Worm (Caenorhabditis elegans) whole organism, L3 larva: ENCODE results near the gene R144.10.

ENCODE experiments used
- ZK546.5 ChIP-seq: sonication (generic microtip); optimal IDR thresholded peaks from 2 replicates; lab custom pipeline; 2017; ENCODE audit warnings: missing biosample characterization, missing genetic modification characterization
- aly-2 ChIP-seq: fragments of 150-350 bp; optimal IDR thresholded peaks from 2 replicates; lab custom pipeline; 2014; ENCODE audit warnings: missing biosample characterization, missing genetic modification characterization
- ama-1 ChIP-seq: fragments of 150-350 bp; optimal IDR thresholded peaks from 2 replicates; lab custom pipeline; 2018
- ceh-28 ChIP-seq: fragments of 150-350 bp; optimal IDR thresholded peaks from 2 replicates; lab custom pipeline; 2014; ENCODE audit warnings: missing biosample characterization, missing genetic modification reagents, missing genetic modification characterization
- ceh-82 ChIP-seq: fragments of 150-350 bp; optimal IDR thresholded peaks from 2 replicates; lab custom pipeline; 2014; ENCODE audit warnings: missing biosample characterization, missing genetic modification characterization
- egl-27 ChIP-seq: sonication (generic microtip); optimal IDR thresholded peaks from 4 replicates; lab custom pipeline; 2017; ENCODE audit warnings: missing biosample characterization, missing genetic modification reagents, missing genetic modification characterization
- egl-5 ChIP-seq: fragments of 150-350 bp; optimal IDR thresholded peaks from 2 replicates; lab custom pipeline; 2017; ENCODE audit warnings: missing biosample characterization, missing genetic modification reagents, missing genetic modification characterization, inconsistent platforms
- elt-1 ChIP-seq: fragments of 150-350 bp; optimal IDR thresholded peaks from 2 replicates; lab custom pipeline; 2014; ENCODE audit warnings: missing biosample characterization, missing genetic modification characterization
- elt-2 ChIP-seq: sonication (generic microtip); optimal IDR thresholded peaks from 2 replicates; lab custom pipeline; 2016; ENCODE audit warnings: missing genetic modification reagents, mild to moderate bottlenecking, missing genetic modification characterization, missing compliant biosample characterization
- elt-3 ChIP-seq, 3 experiments: fragments of 150-350 bp in 1 of 3; sonication (generic microtip) in 2 of 3; optimal IDR thresholded peaks; 2 replicates in 2 of 3; 4 replicates in 1 of 3; lab custom pipeline; 2014 to 2017; ENCODE audit warnings: missing biosample characterization in 3 of 3, missing genetic modification characterization in 3 of 3
- eor-1 ChIP-seq, 2 experiments: fragments of 150-350 bp; optimal IDR thresholded peaks; 2 replicates each; lab custom pipeline; 2014 to 2018; ENCODE audit warnings: missing biosample characterization in 2 of 2, missing genetic modification characterization in 2 of 2
- hmg-11 ChIP-seq: sonication (generic microtip); optimal IDR thresholded peaks from 2 replicates; lab custom pipeline; 2016; ENCODE audit warnings: missing genetic modification characterization, missing compliant biosample characterization
- lin-15B ChIP-seq: fragments of 150-350 bp; optimal IDR thresholded peaks from 2 replicates; lab custom pipeline; 2014; ENCODE audit warnings: missing biosample characterization, missing genetic modification characterization
- lin-39 ChIP-seq: fragments of 150-350 bp; optimal IDR thresholded peaks from 2 replicates; lab custom pipeline; 2018; ENCODE audit warnings: missing biosample characterization, missing genetic modification reagents, missing genetic modification characterization
- lsy-12 ChIP-seq: sonication (generic microtip); optimal IDR thresholded peaks from 2 replicates; lab custom pipeline; 2016; ENCODE audit warnings: mild to moderate bottlenecking, missing genetic modification characterization, missing compliant biosample characterization
- mdl-1 ChIP-seq: fragments of 150-350 bp; optimal IDR thresholded peaks from 2 replicates; lab custom pipeline; 2014; ENCODE audit warnings: missing biosample characterization, missing genetic modification characterization
- mml-1 ChIP-seq: fragments of 150-350 bp; sonication (generic microtip); optimal IDR thresholded peaks from 3 replicates; lab custom pipeline; 2014; ENCODE audit warnings: missing biosample characterization, missing genetic modification characterization
- nfya-1 ChIP-seq: sonication (generic microtip); optimal IDR thresholded peaks from 2 replicates; lab custom pipeline; 2017; ENCODE audit warnings: missing genetic modification characterization, mild to moderate bottlenecking, missing compliant biosample characterization, antibody characterized with exemption, moderate library complexity; ENCODE audit not compliant: insufficient read depth
- nhr-11 ChIP-seq: fragments of 150-350 bp; optimal IDR thresholded peaks from 2 replicates; lab custom pipeline; 2014; ENCODE audit warnings: missing biosample characterization, missing genetic modification characterization
- nhr-12 ChIP-seq: fragments of 150-350 bp; optimal IDR thresholded peaks from 2 replicates; lab custom pipeline; 2014; ENCODE audit warnings: missing biosample characterization, missing genetic modification characterization
- nhr-23 ChIP-seq: fragments of 150-350 bp; optimal IDR thresholded peaks from 2 replicates; lab custom pipeline; 2014; ENCODE audit warnings: missing biosample characterization, missing genetic modification reagents, missing genetic modification characterization
- nhr-28 ChIP-seq: fragments of 150-350 bp; optimal IDR thresholded peaks from 2 replicates; lab custom pipeline; 2014; ENCODE audit warnings: missing biosample characterization, missing genetic modification characterization
- nhr-67 ChIP-seq: fragments of 150-350 bp; optimal IDR thresholded peaks from 2 replicates; lab custom pipeline; 2014; ENCODE audit warnings: missing biosample characterization, missing genetic modification characterization
- nhr-76 ChIP-seq: fragments of 150-350 bp; sonication (generic microtip); optimal IDR thresholded peaks from 5 replicates; lab custom pipeline; 2014; ENCODE audit warnings: missing biosample characterization, missing genetic modification characterization
- nhr-77 ChIP-seq: fragments of 150-350 bp; optimal IDR thresholded peaks from 2 replicates; lab custom pipeline; 2014; ENCODE audit warnings: missing biosample characterization, missing genetic modification characterization
- pha-4 ChIP-seq: fragments of 150-350 bp; optimal IDR thresholded peaks from 2 replicates; lab custom pipeline; 2014; ENCODE audit warnings: missing biosample characterization, missing genetic modification reagents, missing genetic modification characterization
- sea-2 ChIP-seq: fragments of 150-350 bp; sonication (generic microtip); optimal IDR thresholded peaks from 4 replicates; lab custom pipeline; 2014; ENCODE audit warnings: missing biosample characterization, missing genetic modification reagents, missing genetic modification characterization
- skn-1 ChIP-seq: fragments of 150-350 bp; optimal IDR thresholded peaks from 2 replicates; lab custom pipeline; 2014; ENCODE audit warnings: missing biosample characterization, missing genetic modification characterization
- snpc-4 ChIP-seq: fragments of 150-350 bp; optimal IDR thresholded peaks from 2 replicates; lab custom pipeline; 2014; ENCODE audit warnings: missing biosample characterization, missing genetic modification characterization
- unc-39 ChIP-seq: sonication (generic microtip); optimal IDR thresholded peaks from 4 replicates; lab custom pipeline; 2017; ENCODE audit warnings: missing biosample characterization, missing genetic modification characterization
- unc-62 ChIP-seq: fragments of 150-350 bp; sonication (generic microtip); optimal IDR thresholded peaks from 4 replicates; lab custom pipeline; 2014; ENCODE audit warnings: missing biosample characterization, missing genetic modification reagents, missing genetic modification characterization
- zag-1 ChIP-seq: fragments of 150-350 bp; optimal IDR thresholded peaks from 2 replicates; lab custom pipeline; 2014; ENCODE audit warnings: missing biosample characterization, missing genetic modification characterization
- ztf-4 ChIP-seq: fragments of 150-350 bp; optimal IDR thresholded peaks from 2 replicates; lab custom pipeline; 2014; ENCODE audit warnings: missing biosample characterization, missing genetic modification characterization

Gene R144.10

DNA sequence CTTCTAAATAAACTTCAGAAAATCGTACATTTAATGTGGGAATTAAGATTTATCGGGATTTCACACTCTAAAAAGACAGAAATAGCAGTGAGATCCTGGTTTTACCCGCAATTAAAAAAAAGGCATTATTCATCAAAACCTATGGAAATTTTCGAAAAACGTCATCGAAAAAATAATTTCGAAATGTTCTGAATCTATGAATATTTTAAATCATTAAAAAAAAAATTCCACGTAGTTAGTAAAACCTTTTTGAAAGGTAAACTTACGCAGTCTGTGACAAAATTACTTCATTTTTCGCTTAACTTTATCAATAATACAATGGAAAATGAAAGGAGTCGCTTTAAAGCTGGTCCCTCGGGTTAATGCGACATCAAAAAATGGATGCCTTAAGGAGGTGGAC, 45.6 kb downstream of the R144.10 start, which contains the start of gene C26E6.1:
C26E6.1 (plus strand) TSS at position 301 of the 400 bp plus-strand sequence.
- TF ChIP-seq ceh-28 (tag; lab: Kevin White, UChicago) (no peak), nhr-77 (tag; lab: Kevin White, UChicago) (no peak), sea-2 (no peak), lin-15B (no peak), aly-2 (tag; lab: Kevin White, UChicago) (no peak), pha-4 (tag; lab: Kevin White, UChicago) (no peak), lin-39 (tag; lab: Kevin White, UChicago) (no peak), hmg-11 (tag; lab: Kevin White, UChicago) (no peak), unc-39 (tag; lab: Kevin White, UChicago) (no peak), lsy-12 (no peak), unc-62 (no peak), nhr-12 (tag; lab: Kevin White, UChicago) (no peak), nhr-11 (no peak), elt-2 (tag; lab: Kevin White, UChicago) (no peak), nhr-67 (tag; lab: Kevin White, UChicago) (no peak), ceh-82 (tag; lab: Kevin White, UChicago) (no peak), nhr-28 (tag; lab: Kevin White, UChicago) (no peak)

ce11 chrIII:4952970-4953369, 49.2 kb downstream of the R144.10 start:
- TF ChIP-seq nfya-1 (tag; lab: Kevin White, UChicago) (peak; percentile 94), mml-1 (tag; lab: Kevin White, UChicago) (no peak), nhr-28 (tag; lab: Kevin White, UChicago) (no peak), ama-1 (lab: Kevin White, UChicago) (no peak), nhr-23 (tag; lab: Kevin White, UChicago) (no peak), skn-1 (tag; lab: Kevin White, UChicago) (no peak), ztf-4 (tag; lab: Kevin White, UChicago) (no peak), zag-1 (tag; lab: Kevin White, UChicago) (no peak)

DNA sequence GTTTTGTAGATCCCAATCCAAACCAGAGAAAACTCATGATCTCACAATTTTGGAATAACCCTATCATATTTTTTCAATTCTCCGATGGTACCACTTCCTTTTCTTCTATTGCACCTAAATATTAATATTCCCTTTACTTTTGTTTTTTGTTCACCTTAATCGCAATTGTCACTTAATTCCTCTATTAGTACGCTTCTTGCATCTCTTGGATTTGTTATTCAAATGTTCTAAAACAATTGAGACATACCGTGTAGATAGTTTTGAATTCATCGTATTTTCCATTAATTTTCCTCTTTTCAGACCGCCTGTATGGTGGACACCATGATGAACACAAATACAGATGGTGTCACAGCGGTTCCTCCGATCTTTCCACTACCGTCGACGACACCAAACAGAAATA, 50.3 kb downstream of the R144.10 start, which contains the start of gene flh-2:
flh-2 (plus strand) TSS at position 301 of the 400 bp plus-strand sequence.
- TF ChIP-seq snpc-4 (tag; lab: Kevin White, UChicago) (no peak), ZK546.5 (tag; lab: Kevin White, UChicago) (no peak), unc-62 (no peak), mml-1 (tag; lab: Kevin White, UChicago) (no peak), elt-3 (tag; optimal IDR thresholded peaks at IDR 0.05; lab: Kevin White, UChicago) (no peak), egl-5 (no peak), nhr-77 (tag; lab: Kevin White, UChicago) (no peak), skn-1 (tag; lab: Kevin White, UChicago) (no peak), zag-1 (tag; lab: Kevin White, UChicago) (no peak), ztf-4 (tag; lab: Kevin White, UChicago) (no peak), egl-27 (no peak), nhr-11 (no peak), aly-2 (tag; lab: Kevin White, UChicago) (no peak), pha-4 (tag; lab: Kevin White, UChicago) (no peak), mdl-1 (no peak), ceh-82 (tag; lab: Kevin White, UChicago) (no peak), elt-1 (no peak), eor-1 (tag; optimal IDR thresholded peaks at IDR 0.05; lab: Kevin White, UChicago) (no peak), nhr-76 (tag; lab: Kevin White, UChicago) (no peak), ceh-28 (tag; lab: Kevin White, UChicago) (no peak)
- TF ChIP-seq, all 47 proteins: peak for 0
